Worm (Caenorhabditis elegans): ENCODE results near the gene str-32.

DNA sequence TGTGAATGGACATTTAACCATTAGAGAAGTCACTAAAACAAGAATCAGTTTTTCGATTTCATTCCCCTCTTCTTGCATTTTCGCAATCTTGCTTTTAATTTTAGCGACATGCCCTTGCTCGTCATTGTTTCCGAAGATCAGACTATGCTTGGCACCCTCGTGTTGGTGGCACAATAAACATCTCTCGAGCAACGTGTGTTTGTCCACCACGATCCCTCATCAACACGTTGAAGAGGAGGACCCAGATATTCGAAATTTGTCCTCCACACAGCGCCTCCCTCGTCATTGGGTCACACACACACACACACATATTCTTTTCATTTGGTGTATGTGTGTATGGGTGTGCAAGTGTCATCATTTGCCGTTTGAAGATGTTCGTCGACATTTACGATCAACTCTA lies 15.9 kb downstream of the str-32 start, which contains the start of gene srd-32:
- no peak for TF ChIP-seq B0019.2 (GFP tag; conservative IDR thresholded peaks at IDR 0.05)
- TF ChIP-seq lin-35 (GFP tag; optimal IDR thresholded peaks at IDR 0.05), result no peak
- no peak for TF ChIP-seq sptf-2 (GFP tag; optimal IDR thresholded peaks at IDR 0.05)
- TF ChIP-seq ama-1 (optimal IDR thresholded peaks at IDR 0.05), result no peak
- TF ChIP-seq ama-1 (GFP tag; optimal IDR thresholded peaks at IDR 0.05), result no peak

Measured in whole organism, young adult.